Worm (Caenorhabditis elegans): ENCODE data around the gene str-205.

Gene str-205

DNA sequence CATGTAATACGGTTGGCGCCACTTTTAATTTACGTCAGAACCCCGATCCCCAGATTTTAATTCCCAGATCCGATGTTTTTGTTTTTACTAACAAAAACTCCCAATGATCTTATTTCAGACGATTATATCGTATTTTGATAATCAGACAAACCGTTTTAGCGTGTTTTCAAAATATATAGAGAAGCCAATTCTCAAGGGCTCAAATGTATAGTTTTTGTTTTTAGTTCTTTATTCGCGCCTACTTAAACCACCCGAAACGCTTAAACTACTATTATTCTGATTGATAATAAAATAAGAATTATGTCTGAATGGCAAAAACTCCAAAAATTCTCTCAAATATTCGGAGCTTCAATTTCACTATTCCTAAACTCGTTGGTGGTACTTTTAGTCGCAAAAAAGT is 26.8 kb upstream of the str-205 start, which contains the start of gene str-208:
Gene str-208, plus strand, starts transcription at position 301 of the 400 bp plus-strand sequence.
- TF ChIP-seq ceh-91 (GFP tag; IDR thresholded peaks at IDR 0.05) (no peak), nhr-80 (tag; optimal IDR thresholded peaks at IDR 0.05) (no peak), nhr-120 (GFP tag; IDR thresholded peaks at IDR 0.05) (no peak), nhr-27 (tag; optimal IDR thresholded peaks at IDR 0.05) (no peak), dpff-1 (tag; optimal IDR thresholded peaks at IDR 0.05) (no peak), lin-35 (GFP tag; optimal IDR thresholded peaks at IDR 0.05) (no peak), akir-1 (GFP tag; optimal IDR thresholded peaks at IDR 0.05) (no peak), zim-3 (tag; optimal IDR thresholded peaks at IDR 0.05) (no peak), mcd-1 (GFP tag; IDR thresholded peaks at IDR 0.05) (no peak), Y56A3A.18 (GFP tag; IDR thresholded peaks at IDR 0.05) (no peak), F10E7.11 (tag; optimal IDR thresholded peaks at IDR 0.05) (no peak), efl-1 (GFP tag; optimal IDR thresholded peaks at IDR 0.05) (no peak), xnd-1 (tag; optimal IDR thresholded peaks at IDR 0.05) (no peak), C06A6.2 (GFP tag; conservative IDR thresholded peaks at IDR 0.05) (no peak)

DNA sequence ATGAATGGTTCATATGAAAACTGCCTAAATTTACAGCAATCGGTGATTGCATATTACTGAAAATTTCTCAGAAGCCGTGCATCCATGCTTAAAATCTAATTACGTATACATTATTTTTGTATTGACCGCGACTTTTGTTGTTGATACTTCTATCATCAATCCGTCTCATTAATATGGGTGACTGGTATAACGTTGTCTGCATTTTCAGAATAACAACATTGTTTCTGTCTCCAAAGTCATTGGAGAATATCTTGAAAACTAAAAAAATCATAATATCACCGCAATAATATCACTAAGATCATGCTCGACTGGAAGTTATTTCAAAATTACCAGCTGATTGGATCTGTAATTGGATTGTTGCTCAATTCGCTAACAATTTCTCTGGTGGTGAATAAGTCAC is 21.7 kb upstream of the str-205 start, which contains the start of gene str-207:
Gene str-207, plus strand, starts transcription at position 301 of the 400 bp plus-strand sequence.
- TF ChIP-seq efl-1 (GFP tag; optimal IDR thresholded peaks at IDR 0.05) (no peak), nhr-27 (tag; optimal IDR thresholded peaks at IDR 0.05) (no peak), nhr-80 (tag; optimal IDR thresholded peaks at IDR 0.05) (no peak), dox-1 (GFP tag; IDR thresholded peaks at IDR 0.05) (no peak), bed-2 (GFP tag; IDR thresholded peaks at IDR 0.05) (no peak), C06A6.2 (GFP tag; conservative IDR thresholded peaks at IDR 0.05) (no peak), him-1 (tag; optimal IDR thresholded peaks at IDR 0.05) (no peak), lin-35 (GFP tag; optimal IDR thresholded peaks at IDR 0.05) (no peak), xnd-1 (tag; optimal IDR thresholded peaks at IDR 0.05) (no peak), aptf-2 (GFP tag; conservative IDR thresholded peaks at IDR 0.05) (no peak), F57A8.1 (GFP tag; optimal IDR thresholded peaks at IDR 0.05) (no peak), zim-3 (tag; optimal IDR thresholded peaks at IDR 0.05) (no peak), mes-4 (tag; optimal IDR thresholded peaks at IDR 0.05) (no peak), Y53G8AR.9 (GFP tag; conservative IDR thresholded peaks at IDR 0.05) (no peak), let-526 (GFP tag; IDR thresholded peaks at IDR 0.05) (no peak), T26A5.8 (tag; optimal IDR thresholded peaks at IDR 0.05) (no peak)

DNA sequence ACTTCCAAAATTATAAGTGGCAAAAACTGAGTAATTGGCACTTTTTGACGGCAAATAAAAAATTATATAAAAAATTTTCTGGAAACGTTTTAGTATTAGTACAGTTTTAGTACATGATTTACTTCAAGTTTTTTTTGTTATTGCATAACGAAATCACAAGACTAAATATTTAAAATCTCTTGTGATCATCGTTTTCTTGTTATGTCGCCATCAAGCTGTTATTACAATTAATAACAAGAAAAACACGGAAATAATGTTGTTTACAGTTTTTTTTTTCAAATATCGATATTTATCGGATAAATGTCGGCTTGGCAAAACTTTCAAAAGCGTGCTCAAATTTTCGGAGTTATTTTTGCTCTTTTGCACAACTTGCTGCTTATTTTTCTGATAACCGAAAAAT is 18.9 kb upstream of the str-205 start, which contains the start of gene str-209:
Gene str-209, plus strand, starts transcription at position 301 of the 400 bp plus-strand sequence.
- TF ChIP-seq zim-3 (tag; optimal IDR thresholded peaks at IDR 0.05) = no peak
- TF ChIP-seq ceh-91 (GFP tag; IDR thresholded peaks at IDR 0.05) = no peak
- TF ChIP-seq ceh-27 (GFP tag; optimal IDR thresholded peaks at IDR 0.05) = no peak

DNA sequence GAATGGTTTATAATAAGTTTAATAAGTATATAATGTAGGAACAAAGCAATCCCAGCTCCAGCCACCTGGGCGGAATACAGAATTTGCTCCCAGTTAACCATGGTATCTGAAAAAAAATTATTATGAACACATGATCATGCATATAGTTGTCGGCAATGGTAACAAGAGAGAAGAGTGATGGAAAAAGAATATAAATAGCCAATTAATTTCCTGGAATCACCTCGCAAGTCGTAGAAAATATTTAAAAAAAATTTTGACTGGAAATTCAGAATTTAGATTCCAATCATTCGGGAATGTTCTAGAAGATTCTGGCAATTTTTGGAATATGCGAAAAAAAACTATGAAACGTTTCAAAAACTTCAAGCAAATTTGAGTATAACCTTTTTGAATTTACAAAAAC is 14.5 kb upstream of the str-205 start, which contains the start of gene str-211:
Gene str-211, minus strand, starts transcription at position 101 of the 400 bp plus-strand sequence.
- TF ChIP-seq snpc-1.3 (tag; optimal IDR thresholded peaks at IDR 0.05; ENCODE audit: insufficient read depth) (no peak), ztf-25 (GFP tag; IDR thresholded peaks at IDR 0.05) (no peak), ama-1 (optimal IDR thresholded peaks at IDR 0.05) (no peak), ama-1 (GFP tag; optimal IDR thresholded peaks at IDR 0.05) (no peak), die-1 (tag; optimal IDR thresholded peaks at IDR 0.05) (no peak), ccch-3 (GFP tag; optimal IDR thresholded peaks at IDR 0.05) (no peak), F55B11.4 (tag; optimal IDR thresholded peaks at IDR 0.05; ENCODE audit: borderline replicate concordance, insufficient read depth) (no peak), dox-1 (GFP tag; IDR thresholded peaks at IDR 0.05) (no peak), hlh-12 (tag; optimal IDR thresholded peaks at IDR 0.05) (no peak), him-1 (tag; optimal IDR thresholded peaks at IDR 0.05) (no peak)

DNA sequence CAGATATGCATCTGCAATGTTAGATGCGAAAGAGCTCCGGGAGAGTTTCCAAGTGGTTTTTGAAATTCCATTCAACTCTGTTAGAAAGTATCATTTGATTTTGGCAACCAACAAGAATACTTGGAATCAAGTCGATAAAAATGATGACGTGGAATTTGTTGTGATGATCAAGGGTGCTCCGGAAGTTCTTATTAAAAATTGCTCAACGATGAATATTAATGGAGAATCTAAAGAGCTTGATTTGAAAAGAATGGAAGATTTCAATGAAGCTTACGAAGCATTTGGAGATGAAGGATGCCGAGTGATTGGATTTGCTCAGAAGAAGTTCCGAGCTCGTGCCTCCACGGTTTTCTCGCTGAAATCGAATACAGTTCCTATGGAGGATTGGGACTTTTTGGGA is 7.6 kb upstream of the str-205 start:
- TF ChIP-seq F57A8.1 (GFP tag; optimal IDR thresholded peaks at IDR 0.05) = no peak
- no peak for TF ChIP-seq ama-1 (optimal IDR thresholded peaks at IDR 0.05)
- no peak for TF ChIP-seq ama-1 (GFP tag; optimal IDR thresholded peaks at IDR 0.05)
- TF ChIP-seq rpc-1 (optimal IDR thresholded peaks at IDR 0.05) = no peak
- TF ChIP-seq rpc-1 (tag; optimal IDR thresholded peaks at IDR 0.05) = no peak
- no peak for TF ChIP-seq ceh-27 (GFP tag; optimal IDR thresholded peaks at IDR 0.05)
- TF ChIP-seq B0261.1 (tag; optimal IDR thresholded peaks at IDR 0.05) = no peak
- no peak for TF ChIP-seq nhr-80 (tag; optimal IDR thresholded peaks at IDR 0.05)
- TF ChIP-seq attf-3 (GFP tag; conservative IDR thresholded peaks at IDR 0.05) = no peak
- no peak for TF ChIP-seq ztf-28 (GFP tag; IDR thresholded peaks at IDR 0.05)
- no peak for TF ChIP-seq hlh-26 (GFP tag; conservative IDR thresholded peaks at IDR 0.05)
- no peak for TF ChIP-seq nhr-90 (tag; optimal IDR thresholded peaks at IDR 0.05)
- no peak for TF ChIP-seq atf-7 (tag; optimal IDR thresholded peaks at IDR 0.05)
- no peak for TF ChIP-seq fkh-3 (tag; optimal IDR thresholded peaks at IDR 0.05)
- no peak for TF ChIP-seq F57C9.4 (tag; optimal IDR thresholded peaks at IDR 0.05)
- TF ChIP-seq K12H6.12 (tag; optimal IDR thresholded peaks at IDR 0.05) = no peak

All from whole organism, young adult.